Worm (Caenorhabditis elegans) whole organism, L2 larva: ENCODE measurements around the gene age-1.

ENCODE experiments used
- C34F6.9 ChIP-seq: fragments of 150-350 bp; optimal IDR thresholded peaks from 2 replicates; lab custom pipeline; 2014; ENCODE audit warnings: missing biosample characterization, missing genetic modification characterization
- F13H6.1 ChIP-seq: sonication (generic microtip); optimal IDR thresholded peaks from 2 replicates; lab custom pipeline; 2016; ENCODE audit warnings: missing genetic modification characterization, missing compliant biosample characterization
- R02D3.7 ChIP-seq: fragments of 150-350 bp; optimal IDR thresholded peaks from 2 replicates; lab custom pipeline; 2014; ENCODE audit warnings: missing biosample characterization, missing genetic modification characterization
- Y55F3AM.14 ChIP-seq: fragments of 200-800 bp; sonication (Bioruptor generic); optimal IDR thresholded peaks from 2 replicates; lab custom pipeline; 2018; ENCODE audit warnings: mild to moderate bottlenecking, missing genetic modification characterization, missing compliant biosample characterization
- ZK546.5 ChIP-seq: sonication (generic microtip); optimal IDR thresholded peaks from 2 replicates; lab custom pipeline; 2017; ENCODE audit warnings: missing biosample characterization, missing genetic modification characterization
- alr-1 ChIP-seq: fragments of 150-350 bp; optimal IDR thresholded peaks from 2 replicates; lab custom pipeline; 2014; ENCODE audit warnings: missing biosample characterization, missing genetic modification characterization
- ama-1 ChIP-seq: fragments of 150-350 bp; optimal IDR thresholded peaks from 2 replicates; lab custom pipeline; 2018; ENCODE audit warnings: inconsistent platforms
- blmp-1 ChIP-seq: sonication (generic microtip); optimal IDR thresholded peaks from 2 replicates; lab custom pipeline; 2017; ENCODE audit warnings: missing genetic modification characterization, mild to moderate bottlenecking, missing compliant biosample characterization, antibody characterized with exemption, moderate library complexity; ENCODE audit not compliant: insufficient read depth
- ceh-16 ChIP-seq: fragments of 150-350 bp; optimal IDR thresholded peaks from 2 replicates; lab custom pipeline; 2014; ENCODE audit warnings: missing biosample characterization, missing genetic modification characterization
- ceh-82 ChIP-seq: fragments of 150-350 bp; optimal IDR thresholded peaks from 2 replicates; lab custom pipeline; 2014; ENCODE audit warnings: missing biosample characterization, missing genetic modification characterization
- crh-2 ChIP-seq: sonication (generic microtip); optimal IDR thresholded peaks from 2 replicates; lab custom pipeline; 2017; ENCODE audit warnings: missing biosample characterization, missing genetic modification characterization
- dmd-4 ChIP-seq: sonication (generic microtip); optimal IDR thresholded peaks from 2 replicates; lab custom pipeline; 2017; ENCODE audit warnings: missing biosample characterization, missing genetic modification characterization
- egl-27 ChIP-seq: sonication (generic microtip); optimal IDR thresholded peaks from 3 replicates; lab custom pipeline; 2017; ENCODE audit warnings: missing biosample characterization, missing genetic modification reagents, missing genetic modification characterization
- elt-3 ChIP-seq: sonication (generic microtip); optimal IDR thresholded peaks from 2 replicates; lab custom pipeline; 2017; ENCODE audit warnings: missing biosample characterization, missing genetic modification characterization
- fos-1 ChIP-seq: fragments of 150-350 bp; optimal IDR thresholded peaks from 2 replicates; lab custom pipeline; 2014; ENCODE audit warnings: missing biosample characterization, missing genetic modification characterization
- gmeb-1 ChIP-seq: fragments of 150-350 bp; optimal IDR thresholded peaks from 2 replicates; lab custom pipeline; 2014; ENCODE audit warnings: missing biosample characterization, missing genetic modification characterization
- lin-11 ChIP-seq: fragments of 150-350 bp; sonication (generic microtip); optimal IDR thresholded peaks from 2 replicates; lab custom pipeline; 2014; ENCODE audit warnings: missing biosample characterization, missing genetic modification characterization, inconsistent platforms, mixed read lengths
- lin-13 ChIP-seq: fragments of 150-350 bp; optimal IDR thresholded peaks from 2 replicates; lab custom pipeline; 2014; ENCODE audit warnings: missing biosample characterization, missing genetic modification reagents, missing genetic modification characterization
- lsy-2 ChIP-seq, 2 experiments: fragments of 150-350 bp in 1 of 2; sonication (generic microtip) in 1 of 2; optimal IDR thresholded peaks; 2 replicates each; lab custom pipeline; 2014 to 2017; ENCODE audit warnings: missing biosample characterization in 2 of 2, missing genetic modification characterization in 2 of 2
- mab-5 ChIP-seq: fragments of 150-350 bp; optimal IDR thresholded peaks from 2 replicates; lab custom pipeline; 2014; ENCODE audit warnings: missing biosample characterization, missing genetic modification characterization
- mbf-1 ChIP-seq: sonication (generic microtip); optimal IDR thresholded peaks from 2 replicates; lab custom pipeline; 2017; ENCODE audit warnings: missing biosample characterization, missing genetic modification characterization
- mdl-1 ChIP-seq, 2 experiments: fragments of 150-350 bp in 1 of 2; sonication (generic microtip) in 1 of 2; optimal IDR thresholded peaks; 2 replicates each; lab custom pipeline; 2017; ENCODE audit warnings: missing biosample characterization in 2 of 2, missing genetic modification characterization in 2 of 2
- nhr-11 ChIP-seq: fragments of 150-350 bp; optimal IDR thresholded peaks from 2 replicates; lab custom pipeline; 2014; ENCODE audit warnings: missing biosample characterization, missing genetic modification characterization
- nhr-129 ChIP-seq: fragments of 150-350 bp; optimal IDR thresholded peaks from 2 replicates; lab custom pipeline; 2014; ENCODE audit warnings: missing biosample characterization, missing genetic modification characterization
- nhr-21 ChIP-seq: fragments of 150-350 bp; optimal IDR thresholded peaks from 2 replicates; lab custom pipeline; 2014; ENCODE audit warnings: missing biosample characterization, missing genetic modification characterization
- nhr-23 ChIP-seq: fragments of 150-350 bp; optimal IDR thresholded peaks from 2 replicates; lab custom pipeline; 2014; ENCODE audit warnings: missing biosample characterization, missing genetic modification reagents, missing genetic modification characterization
- nhr-237 ChIP-seq: fragments of 150-350 bp; optimal IDR thresholded peaks from 2 replicates; lab custom pipeline; 2014; ENCODE audit warnings: missing biosample characterization, missing genetic modification characterization
- nhr-25 ChIP-seq: fragments of 150-350 bp; sonication (generic microtip); optimal IDR thresholded peaks from 3 replicates; lab custom pipeline; 2014; ENCODE audit warnings: missing biosample characterization, missing genetic modification characterization
- nhr-6 ChIP-seq: fragments of 150-350 bp; optimal IDR thresholded peaks from 2 replicates; lab custom pipeline; 2014; ENCODE audit warnings: missing biosample characterization, missing genetic modification characterization
- nhr-77 ChIP-seq: fragments of 150-350 bp; optimal IDR thresholded peaks from 2 replicates; lab custom pipeline; 2014; ENCODE audit warnings: missing biosample characterization, missing genetic modification characterization
- peb-1 ChIP-seq: fragments of 150-350 bp; optimal IDR thresholded peaks from 2 replicates; lab custom pipeline; 2014; ENCODE audit warnings: missing biosample characterization, missing genetic modification characterization
- sem-4 ChIP-seq: fragments of 150-350 bp; optimal IDR thresholded peaks from 2 replicates; lab custom pipeline; 2014; ENCODE audit warnings: missing biosample characterization, missing genetic modification reagents, missing genetic modification characterization
- sma-3 ChIP-seq: sonication (generic microtip); optimal IDR thresholded peaks from 2 replicates; lab custom pipeline; 2016; ENCODE audit warnings: missing genetic modification reagents, missing genetic modification characterization, missing compliant biosample characterization
- sma-9 ChIP-seq, 2 experiments: fragments of 150-350 bp in 1 of 2; sonication (generic microtip) in 1 of 2; optimal IDR thresholded peaks; 2 replicates each; lab custom pipeline; 2014 to 2016; ENCODE audit warnings: missing genetic modification characterization in 2 of 2, mild to moderate bottlenecking in 1 of 2, missing biosample characterization in 1 of 2, missing compliant biosample characterization in 1 of 2, missing genetic modification reagents in 1 of 2, moderate library complexity in 1 of 2
- snpc-4 ChIP-seq: fragments of 150-350 bp; optimal IDR thresholded peaks from 2 replicates; lab custom pipeline; 2014; ENCODE audit warnings: missing biosample characterization, missing genetic modification characterization
- unc-39 ChIP-seq: fragments of 150-350 bp; optimal IDR thresholded peaks from 2 replicates; lab custom pipeline; 2014; ENCODE audit warnings: missing biosample characterization, missing genetic modification characterization
- unc-55 ChIP-seq: fragments of 150-350 bp; sonication (generic microtip); optimal IDR thresholded peaks from 3 replicates; lab custom pipeline; 2014; ENCODE audit warnings: missing biosample characterization, missing genetic modification reagents, missing genetic modification characterization
- ztf-1 ChIP-seq: fragments of 200-800 bp; sonication (Bioruptor generic); conservative IDR thresholded peaks from 2 replicates; pipeline ENCODE4 v1.3.6; 2022; ENCODE audit warnings: missing genetic modification characterization, missing compliant biosample characterization
- ztf-4 ChIP-seq: fragments of 150-350 bp; optimal IDR thresholded peaks from 2 replicates; lab custom pipeline; 2014; ENCODE audit warnings: missing biosample characterization, missing genetic modification characterization

age-1 gene

DNA sequence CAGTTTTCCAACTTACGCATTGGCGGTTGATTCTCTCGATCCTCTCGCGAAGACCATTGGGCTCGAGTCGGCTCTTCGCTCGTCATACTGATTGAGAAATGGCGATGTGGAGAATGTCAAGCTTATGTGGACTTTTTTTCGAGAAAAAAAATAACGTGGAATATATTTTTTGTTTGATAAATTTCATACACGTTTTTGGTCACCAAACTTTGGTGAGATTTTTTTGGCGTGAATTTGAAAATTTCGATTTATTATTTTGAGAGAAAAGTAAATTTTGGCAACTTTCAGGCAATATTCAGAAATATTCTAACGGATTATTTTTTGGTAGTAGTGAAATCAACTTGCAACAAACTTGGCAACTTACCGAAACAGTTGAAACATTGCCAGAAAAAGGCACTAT, 47.8 kb downstream of the age-1 start, which contains the start of gene W02B12.12:
Gene W02B12.12 (minus strand): TSS at position 101 of the 400 bp plus-strand sequence.
- TF ChIP-seq ceh-16 (tag; lab: Kevin White, UChicago), result no peak
- TF ChIP-seq lin-13 (GFP tag; lab: Kevin White, UChicago), result no peak
- TF ChIP-seq lin-11 (tag; lab: Kevin White, UChicago), result no peak
- no peak for TF ChIP-seq mdl-1 (tag; optimal IDR thresholded peaks at IDR 0.05; lab: Kevin White, UChicago)
- no peak for TF ChIP-seq lsy-2 (tag; optimal IDR thresholded peaks at IDR 0.05; lab: Kevin White, UChicago)
- TF ChIP-seq peb-1 (tag; lab: Kevin White, UChicago), result no peak
- no peak for TF ChIP-seq nhr-129 (tag; lab: Kevin White, UChicago)
- TF ChIP-seq mab-5, result no peak
- no peak for TF ChIP-seq ztf-1 (GFP tag; lab: Robert Waterston, UW)
- no peak for TF ChIP-seq nhr-23 (tag; lab: Kevin White, UChicago)

DNA sequence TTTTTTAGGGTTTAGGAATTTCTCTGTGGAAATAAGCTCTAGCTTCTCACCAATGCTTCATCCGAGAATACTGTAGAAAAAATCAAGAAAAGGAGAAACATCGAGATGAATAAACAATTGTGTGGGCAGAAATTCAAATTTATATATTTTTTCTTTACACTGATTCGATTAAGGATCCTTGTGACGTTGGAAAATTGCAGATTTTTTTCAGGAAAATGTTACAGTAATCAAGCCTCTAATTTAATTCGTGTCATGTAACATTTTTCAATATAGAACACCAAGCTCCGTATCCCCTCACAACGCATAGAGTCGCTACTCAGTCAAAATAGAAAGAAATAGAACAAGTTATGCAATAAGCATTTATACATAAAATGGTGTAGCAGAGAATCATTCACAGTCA, 50.4 kb downstream of the age-1 start, which contains the start of gene W02B12.16:
Gene W02B12.16 (minus strand): TSS at position 101 of the 400 bp plus-strand sequence.
- TF ChIP-seq ceh-82 (tag; lab: Kevin White, UChicago), result no peak
- no peak for TF ChIP-seq ama-1 (lab: Kevin White, UChicago)

DNA sequence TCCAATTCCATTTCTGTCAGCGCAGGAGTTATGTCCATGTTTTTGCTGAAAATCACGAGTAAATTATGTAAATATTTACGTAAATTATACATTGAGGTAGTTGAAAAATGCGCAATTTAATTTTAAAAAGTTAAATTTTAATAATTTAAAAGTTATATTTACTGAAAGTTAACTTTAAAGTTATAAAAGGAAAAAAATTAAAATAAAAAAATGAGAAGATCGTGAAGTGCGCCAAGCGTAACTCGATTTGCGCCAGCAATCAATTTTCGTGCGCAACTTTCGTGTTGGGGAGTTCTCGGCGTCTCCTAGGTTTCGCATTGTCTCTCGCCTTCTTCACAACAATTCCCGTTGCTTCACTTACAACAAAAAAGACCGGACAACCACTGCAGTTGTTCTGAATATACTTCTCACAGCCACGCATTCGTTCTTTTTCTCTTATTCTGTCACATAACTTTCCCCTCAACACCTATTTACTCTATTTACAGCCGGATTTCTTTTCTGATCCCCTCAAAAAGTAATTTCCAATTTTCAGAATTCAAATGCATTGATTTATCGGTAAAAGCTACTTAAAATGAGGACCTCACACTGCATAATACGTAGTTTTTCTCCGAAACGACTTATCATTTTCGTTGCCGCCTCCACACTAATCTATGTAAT, 53.2 kb downstream of the age-1 start, which contains the start of the genes metl-1 and W02B12.11:
Gene metl-1 (minus strand): TSS at position 51 of the 657 bp plus-strand sequence.
Gene W02B12.11 (plus strand): TSS at position 337 of the 657 bp plus-strand sequence.
- TF ChIP-seq ceh-16 (tag; lab: Kevin White, UChicago) (peak; percentile 21), ama-1 (lab: Kevin White, UChicago) (peak; percentile 14), alr-1 (no peak), ztf-4 (peak; percentile 79), ZK546.5 (no peak), C34F6.9 (tag; lab: Kevin White, UChicago) (peak; percentile 90), fos-1 (tag; lab: Kevin White, UChicago) (peak; percentile 50), Y55F3AM.14 (peak; percentile 29), gmeb-1 (tag; lab: Kevin White, UChicago) (peak; percentile 87), egl-27 (peak; percentile 32), lin-11 (tag; lab: Kevin White, UChicago) (peak; percentile 79), lsy-2 (tag; optimal IDR thresholded peaks at IDR 0.05; lab: Kevin White, UChicago) (peak; percentile 84 to 92), nhr-23 (tag; lab: Kevin White, UChicago) (no peak), nhr-21 (tag; lab: Kevin White, UChicago) (peak; percentile 82), snpc-4 (tag; lab: Kevin White, UChicago) (peak; percentile 77), nhr-77 (tag; lab: Kevin White, UChicago) (no peak), mbf-1 (tag; lab: Kevin White, UChicago) (no peak), sma-3 (GFP tag; lab: Kevin White, UChicago) (peak; percentile 77), mab-5 (peak; percentile 68), unc-39 (tag; lab: Kevin White, UChicago) (no peak), sem-4 (peak; percentile 88), sma-9 (GFP tag; optimal IDR thresholded peaks at IDR 0.05; lab: Kevin White, UChicago) (peak; percentile 90), sma-9 (tag; optimal IDR thresholded peaks at IDR 0.05; lab: Kevin White, UChicago) (no peak), lin-13 (GFP tag; lab: Kevin White, UChicago) (peak; percentile 85), nhr-237 (tag; lab: Kevin White, UChicago) (no peak), nhr-25 (tag; lab: Kevin White, UChicago) (peak; percentile 87), dmd-4 (tag; lab: Kevin White, UChicago) (no peak), mdl-1 (tag; optimal IDR thresholded peaks at IDR 0.05; lab: Kevin White, UChicago) (no peak), R02D3.7 (tag; lab: Kevin White, UChicago) (peak; percentile 53), nhr-129 (tag; lab: Kevin White, UChicago) (peak; percentile 62), ztf-1 (GFP tag; lab: Robert Waterston, UW) (no peak), peb-1 (tag; lab: Kevin White, UChicago) (no peak), elt-3 (tag; lab: Kevin White, UChicago) (no peak), unc-55 (GFP tag; lab: Kevin White, UChicago) (peak; percentile 87), crh-2 (peak; percentile 83), nhr-11 (tag; lab: Kevin White, UChicago) (no peak), nhr-6 (peak; percentile 38), F13H6.1 (peak; percentile 89), blmp-1 (tag; lab: Kevin White, UChicago) (peak; percentile 68)
